Worm (Caenorhabditis elegans) whole organism, midembryonic: ENCODE measurements around the gene C05C10.2.

ENCODE experiments used
- T22C8.4 ChIP-seq: fragments of 200-800 bp; sonication (Bioruptor generic); IDR thresholded peaks from 2 replicates; pipeline ENCODE4 v1.3.6; 2022; ENCODE audit warnings: missing genetic modification characterization, missing compliant biosample characterization
- cog-1 ChIP-seq: sonication (generic microtip); optimal IDR thresholded peaks from 2 replicates; lab custom pipeline; 2016; ENCODE audit warnings: missing genetic modification characterization, missing compliant biosample characterization
- flt-1 ChIP-seq: fragments of 200-800 bp; sonication (Bioruptor generic); IDR thresholded peaks from 2 replicates; pipeline ENCODE4 v1.3.6; 2022; ENCODE audit warnings: missing genetic modification characterization, missing compliant biosample characterization
- klf-2 ChIP-seq: fragments of 200-800 bp; sonication (Bioruptor generic); conservative IDR thresholded peaks from 2 replicates; pipeline ENCODE4 v1.3.6; 2022; ENCODE audit warnings: missing genetic modification reagents, missing genetic modification characterization, missing compliant biosample characterization
- med-1 ChIP-seq: sonication (generic microtip); optimal IDR thresholded peaks from 2 replicates; lab custom pipeline; 2017; ENCODE audit warnings: missing genetic modification characterization, mild to moderate bottlenecking, missing compliant biosample characterization, antibody characterized with exemption, missing genetic modification reagents; ENCODE audit not compliant: insufficient read depth
- ref-1 ChIP-seq: fragments of 200-800 bp; sonication (Bioruptor generic); conservative IDR thresholded peaks from 2 replicates; pipeline ENCODE4 v1.3.6; 2022; ENCODE audit warnings: missing genetic modification reagents, missing genetic modification characterization, missing compliant biosample characterization
- ztf-29 ChIP-seq: fragments of 200-800 bp; sonication (Bioruptor generic); IDR thresholded peaks from 2 replicates; pipeline ENCODE4 v1.3.6; 2022; ENCODE audit warnings: missing genetic modification reagents, missing genetic modification characterization, missing compliant biosample characterization

The C05C10.2 gene

DNA sequence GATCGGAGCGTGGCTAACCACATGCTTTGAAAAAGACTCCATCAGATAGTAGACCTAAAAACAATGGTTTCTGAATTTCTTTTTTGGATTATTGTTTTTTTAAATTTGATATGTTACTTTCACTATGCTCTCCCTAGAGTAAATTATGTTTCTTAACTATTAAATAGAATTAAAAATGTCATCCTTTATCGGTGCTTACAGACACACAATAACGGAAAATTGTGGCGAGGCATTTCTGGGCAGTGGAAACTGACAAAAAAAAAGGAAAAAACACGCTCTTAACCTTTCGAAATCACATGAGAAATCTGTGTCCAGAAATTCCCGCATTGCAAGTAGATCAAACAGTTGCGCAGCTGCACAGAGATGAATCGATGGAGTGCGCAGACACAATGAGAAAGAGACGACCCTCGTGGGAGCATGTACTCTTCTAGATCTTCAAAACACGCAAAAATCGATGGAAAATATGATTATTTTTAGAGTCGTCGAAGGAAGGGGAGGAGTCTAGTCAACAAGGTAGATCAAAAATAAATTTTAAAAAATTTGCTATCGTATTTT lies 58.1 kb downstream of the C05C10.2 start, which contains the start of gene ZK892.6:
TSS of gene ZK892.6 (minus strand) at position 51 of the 555 bp plus-strand sequence.
- TF ChIP-seq T22C8.4 (no peak), ztf-29 (GFP tag; lab: Robert Waterston, UW) (no peak), flt-1 (GFP tag; lab: Robert Waterston, UW) (no peak), klf-2 (GFP tag; lab: Robert Waterston, UW) (no peak), ref-1 (GFP tag; lab: Robert Waterston, UW) (no peak), cog-1 (tag; lab: Kevin White, UChicago) (no peak), med-1 (GFP tag; lab: Kevin White, UChicago) (no peak)
